Worm (Caenorhabditis elegans) whole organism, young adult: Measurements from ENCODE around the gene R13A5.10.

ENCODE experiments used
- F39B2.1 ChIP-seq: fragments of 200-800 bp; sonication (Bioruptor generic); IDR thresholded peaks from 2 replicates; pipeline ENCODE4 v1.3.6; 2022; ENCODE audit warnings: missing genetic modification reagents, missing genetic modification characterization, missing compliant biosample characterization
- hlh-12 ChIP-seq: sonication (generic microtip); optimal IDR thresholded peaks from 2 replicates; lab custom pipeline; 2016; ENCODE audit warnings: missing genetic modification characterization, missing compliant biosample characterization
- mel-28 ChIP-seq: sonication (generic microtip); optimal IDR thresholded peaks from 2 replicates; lab custom pipeline; 2016; ENCODE audit warnings: borderline replicate concordance, mild to moderate bottlenecking, missing genetic modification characterization, missing compliant biosample characterization
- nhr-27 ChIP-seq: fragments of 200-800 bp; sonication (Bioruptor generic); optimal IDR thresholded peaks from 2 replicates; lab custom pipeline; 2018; ENCODE audit warnings: mild to moderate bottlenecking, missing genetic modification characterization, moderate library complexity, missing compliant biosample characterization
- rpc-1 ChIP-seq, 2 experiments: fragments of 150-350 bp in 1 of 2; sonication (generic microtip) in 1 of 2; optimal IDR thresholded peaks; 2 replicates each; lab custom pipeline; 2014 to 2018; ENCODE audit warnings: missing biosample characterization in 1 of 2, missing genetic modification characterization in 1 of 2, missing genetic modification reagents in 1 of 2, missing genotype in 1 of 2

DNA sequence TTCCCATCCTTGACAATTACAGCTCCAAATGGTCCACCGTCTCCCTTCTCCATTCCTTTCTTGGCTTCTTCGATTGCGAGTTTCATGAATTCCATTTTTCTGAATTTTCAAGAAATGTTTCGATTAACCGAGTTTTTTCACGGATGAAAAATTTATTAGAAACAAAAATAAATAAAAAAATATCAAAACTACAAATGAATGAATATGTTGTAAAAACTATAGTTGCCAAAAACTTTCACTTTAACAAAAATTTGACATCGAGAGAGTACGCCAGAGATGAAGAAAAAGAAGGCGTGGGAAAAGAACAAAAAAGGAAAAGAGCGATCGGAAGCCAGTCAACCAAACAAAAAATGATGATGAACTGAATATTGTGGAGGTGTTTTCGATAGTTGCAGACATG, at the start of gene R13A5.10:
- TF ChIP-seq nhr-27 (tag; lab: Kevin White, UChicago) (no peak), rpc-1 (optimal IDR thresholded peaks at IDR 0.05; lab: Kevin White, UChicago) (no peak), rpc-1 (tag; optimal IDR thresholded peaks at IDR 0.05; lab: Kevin White, UChicago) (no peak), F39B2.1 (GFP tag; lab: Robert Waterston, UW) (no peak), mel-28 (no peak), hlh-12 (tag; lab: Kevin White, UChicago) (no peak)
